Worm (Caenorhabditis elegans) whole organism, L1 larva: ENCODE results near the gene C33D9.8.

Experiments used
- Y116A8C.19 ChIP-seq: sonication (generic microtip); optimal IDR thresholded peaks from 2 replicates; lab custom pipeline; 2016; ENCODE audit warnings: missing compliant biosample characterization, missing genetic modification characterization, borderline replicate concordance
- egl-27 ChIP-seq, 2 experiments: fragments of 150-350 bp in 1 of 2; sonication (generic microtip); optimal IDR thresholded peaks; 3 replicates each; lab custom pipeline; 2017 to 2018; ENCODE audit warnings: missing biosample characterization in 2 of 2, missing genetic modification characterization in 2 of 2, missing genetic modification reagents in 2 of 2
- unc-98 ChIP-seq: fragments of 200-800 bp; sonication (Bioruptor generic); IDR thresholded peaks from 2 replicates; pipeline ENCODE4 v1.3.6; 2022; ENCODE audit warnings: missing genetic modification characterization, missing compliant biosample characterization

- TF ChIP-seq Y116A8C.19 (tag; lab: Kevin White, UChicago), result no peak
- no peak for TF ChIP-seq unc-98 (GFP tag; lab: Robert Waterston, UW)
- no peak for TF ChIP-seq egl-27 (tag; optimal IDR thresholded peaks at IDR 0.05; lab: Kevin White, UChicago)
Observed at ce11 chrIV:8737787-8738186, 48.8 kb downstream of the C33D9.8 start, which contains the start of gene F21D5.4.
